Worm (Caenorhabditis elegans) whole organism, midembryonic: ENCODE results near the gene C46A5.6.

ENCODE experiments used
- T22C8.4 ChIP-seq: fragments of 200-800 bp; sonication (Bioruptor generic); IDR thresholded peaks from 2 replicates; pipeline ENCODE4 v1.3.6; 2022; ENCODE audit warnings: missing genetic modification characterization, missing compliant biosample characterization
- med-1 ChIP-seq: sonication (generic microtip); optimal IDR thresholded peaks from 2 replicates; lab custom pipeline; 2017; ENCODE audit warnings: missing genetic modification characterization, mild to moderate bottlenecking, missing compliant biosample characterization, antibody characterized with exemption, missing genetic modification reagents; ENCODE audit not compliant: insufficient read depth

DNA sequence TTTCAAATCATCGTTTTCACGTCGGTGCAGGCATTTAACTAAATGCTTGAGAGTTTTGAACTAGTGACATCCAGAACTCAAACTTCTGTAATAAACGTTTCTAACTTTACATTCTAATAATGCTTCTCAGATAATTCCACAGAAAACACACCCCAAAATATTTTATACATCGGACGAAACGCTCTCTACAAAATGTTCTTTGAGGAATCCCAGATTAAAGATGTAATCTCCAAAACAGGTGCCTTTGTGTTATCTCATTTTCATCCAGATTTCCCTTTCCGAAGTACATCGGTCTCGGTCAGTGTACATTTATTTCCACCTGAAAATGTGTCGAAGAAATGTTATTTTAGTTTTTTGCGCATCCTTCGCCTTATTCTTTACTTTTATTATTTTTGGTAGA is 41.1 kb upstream of the C46A5.6 start, which contains the start of gene C33H5.2:
- TF ChIP-seq med-1 (GFP tag; lab: Kevin White, UChicago): no peak
- TF ChIP-seq T22C8.4 (GFP tag; lab: Robert Waterston, UW): no peak
